Worm (Caenorhabditis elegans) whole organism, young adult: ENCODE data around the gene rict-1.

ENCODE experiments used
- C17E4.6 ChIP-seq: fragments of 200-800 bp; sonication (Bioruptor generic); IDR thresholded peaks from 2 replicates; pipeline ENCODE4 v1.3.6; 2022; ENCODE audit warnings: missing genetic modification reagents, missing genetic modification characterization, missing compliant biosample characterization
- F10E7.11 ChIP-seq: sonication (generic microtip); optimal IDR thresholded peaks from 2 replicates; lab custom pipeline; 2017; ENCODE audit warnings: mild to moderate bottlenecking, missing genetic modification characterization, moderate library complexity, missing compliant biosample characterization
- atf-7 ChIP-seq: sonication (generic microtip); optimal IDR thresholded peaks from 2 replicates; lab custom pipeline; 2017; ENCODE audit warnings: mild to moderate bottlenecking, missing genetic modification characterization, missing compliant biosample characterization
- die-1 ChIP-seq: sonication (generic microtip); optimal IDR thresholded peaks from 2 replicates; lab custom pipeline; 2016; ENCODE audit warnings: missing genotype, mild to moderate bottlenecking, missing genetic modification characterization, missing compliant biosample characterization
- pha-4 ChIP-seq: fragments of 150-350 bp; sonication (generic microtip); optimal IDR thresholded peaks from 2 replicates; lab custom pipeline; 2014; ENCODE audit warnings: missing biosample characterization, missing genetic modification reagents, missing genetic modification characterization
- somi-1 ChIP-seq: fragments of 200-800 bp; sonication (Bioruptor generic); optimal IDR thresholded peaks from 2 replicates; lab custom pipeline; 2018; ENCODE audit warnings: mild to moderate bottlenecking, missing genetic modification characterization, missing compliant biosample characterization

- TF ChIP-seq atf-7 (tag; lab: Kevin White, UChicago) (no peak), C17E4.6 (GFP tag; lab: Robert Waterston, UW) (no peak), die-1 (tag; lab: Kevin White, UChicago) (no peak), somi-1 (GFP tag; lab: Kevin White, UChicago) (no peak), pha-4 (tag; lab: Kevin White, UChicago) (no peak), F10E7.11 (tag; lab: Kevin White, UChicago) (no peak)
Observed at ce11 chrII:13129602-13130001, 13.0 kb upstream of the rict-1 start, which contains the start of gene F29C12.6.
